Worm (Caenorhabditis elegans) whole organism, L4 larva: Measurements from ENCODE around the gene C10E2.1.

Experiments
- F26F4.8 ChIP-seq: fragments of 200-800 bp; sonication (Bioruptor generic); conservative IDR thresholded peaks from 2 replicates; pipeline ENCODE4 v1.3.6; 2022; ENCODE audit warnings: missing genetic modification characterization, missing compliant biosample characterization
- Y75B8A.6 ChIP-seq: fragments of 200-800 bp; sonication (Bioruptor generic); IDR thresholded peaks from 2 replicates; pipeline ENCODE4 v1.3.6; 2022; ENCODE audit warnings: missing genetic modification reagents, missing genetic modification characterization, missing compliant biosample characterization
- attf-4 ChIP-seq: sonication (generic microtip); optimal IDR thresholded peaks from 3 replicates; lab custom pipeline; 2017; ENCODE audit warnings: missing biosample characterization, missing genetic modification characterization
- daf-19 ChIP-seq: fragments of 200-800 bp; sonication (Bioruptor generic); conservative IDR thresholded peaks from 2 replicates; pipeline ENCODE4 v1.3.6; 2022; ENCODE audit warnings: missing genetic modification characterization, missing compliant biosample characterization
- lin-15B ChIP-seq: fragments of 150-350 bp; sonication (generic microtip); optimal IDR thresholded peaks from 3 replicates; lab custom pipeline; 2014; ENCODE audit warnings: missing biosample characterization, missing genetic modification characterization
- nhr-11 ChIP-seq: fragments of 150-350 bp; optimal IDR thresholded peaks from 2 replicates; lab custom pipeline; 2014; ENCODE audit warnings: missing biosample characterization, missing genetic modification characterization
- pha-4 ChIP-seq, 2 experiments: fragments of 150-350 bp in 1 of 2; fragments of 200-800 bp in 1 of 2; sonication (Bioruptor generic) in 1 of 2; IDR thresholded peaks in 1 of 2; optimal IDR thresholded peaks in 1 of 2; 2 replicates each; pipeline versions ENCODE4 v1.3.6 to Lab custom; 2014 to 2022; ENCODE audit warnings: missing genetic modification characterization in 2 of 2, missing genetic modification reagents in 2 of 2, missing biosample characterization in 1 of 2, missing compliant biosample characterization in 1 of 2
- spr-1 ChIP-seq: sonication (generic microtip); optimal IDR thresholded peaks from 2 replicates; lab custom pipeline; 2016; ENCODE audit warnings: mild to moderate bottlenecking, missing genetic modification characterization, missing compliant biosample characterization
- zfp-2 ChIP-seq: sonication (generic microtip); optimal IDR thresholded peaks from 2 replicates; lab custom pipeline; 2016; ENCODE audit warnings: mild to moderate bottlenecking, missing genetic modification characterization, missing compliant biosample characterization

- TF ChIP-seq pha-4 (GFP tag; IDR thresholded peaks at IDR 0.05; lab: Robert Waterston, UW) (peak; percentile 9; the same call in 1 of the 2 replicates), pha-4 (tag; optimal IDR thresholded peaks at IDR 0.05; lab: Kevin White, UChicago) (no peak), attf-4 (tag; lab: Kevin White, UChicago) (no peak), lin-15B (no peak), zfp-2 (no peak), spr-1 (tag; lab: Kevin White, UChicago) (no peak), F26F4.8 (GFP tag; lab: Robert Waterston, UW) (no peak), Y75B8A.6 (GFP tag; lab: Robert Waterston, UW) (no peak), daf-19 (GFP tag; lab: Robert Waterston, UW) (no peak), nhr-11 (tag; lab: Kevin White, UChicago) (no peak)
These were observed 36.0 kb downstream of the C10E2.1 start for ce11 chrX:16798621-16799020.
